Worm (Caenorhabditis elegans) whole organism, young adult: ENCODE measurements around the gene gem-1.

ENCODE experiments used
- C06A6.2 ChIP-seq: fragments of 200-800 bp; sonication (Bioruptor generic); conservative IDR thresholded peaks from 2 replicates; pipeline ENCODE4 v1.3.6; 2022; ENCODE audit warnings: missing genetic modification characterization, missing compliant biosample characterization
- Y95B8A.8 ChIP-seq: fragments of 200-800 bp; sonication (Bioruptor generic); IDR thresholded peaks from 2 replicates; pipeline ENCODE4 v1.3.6; 2022; ENCODE audit warnings: missing genetic modification reagents, missing genetic modification characterization, missing compliant biosample characterization
- lin-35 ChIP-seq, 3 experiments: fragments of 150-350 bp in 2 of 3; sonication (generic microtip) in 1 of 3; optimal IDR thresholded peaks; 2 replicates each; lab custom pipeline; 2014 to 2018; ENCODE audit warnings: missing biosample characterization in 3 of 3, missing genetic modification characterization in 3 of 3, missing genetic modification reagents in 3 of 3
- pha-4 ChIP-seq: fragments of 150-350 bp; sonication (generic microtip); optimal IDR thresholded peaks from 2 replicates; lab custom pipeline; 2014; ENCODE audit warnings: missing biosample characterization, missing genetic modification reagents, missing genetic modification characterization
- rpc-1 ChIP-seq, 2 experiments: fragments of 150-350 bp in 1 of 2; sonication (generic microtip) in 1 of 2; optimal IDR thresholded peaks; 2 replicates each; lab custom pipeline; 2014 to 2018; ENCODE audit warnings: missing biosample characterization in 1 of 2, missing genetic modification characterization in 1 of 2, missing genetic modification reagents in 1 of 2, missing genotype in 1 of 2
- tlf-1 ChIP-seq: fragments of 200-800 bp; sonication (Bioruptor generic); optimal IDR thresholded peaks from 2 replicates; lab custom pipeline; 2018; ENCODE audit warnings: mild to moderate bottlenecking, missing genetic modification characterization, missing compliant biosample characterization

ce11 chrX:13349230-13350122, 27.3 kb downstream of the gem-1 start:
- TF ChIP-seq tlf-1 (peak; percentile 39), lin-35 (GFP tag; optimal IDR thresholded peaks at IDR 0.05; lab: Kevin White, UChicago) (peak in 2 of 3 experiments; percentile 21 to 80), Y95B8A.8 (GFP tag; lab: Robert Waterston, UW) (no peak), pha-4 (tag; lab: Kevin White, UChicago) (no peak), C06A6.2 (0 out of 2 replicates have a peak, but pooled peaks have one; percentile 11), rpc-1 (optimal IDR thresholded peaks at IDR 0.05; lab: Kevin White, UChicago) (no peak), rpc-1 (tag; optimal IDR thresholded peaks at IDR 0.05; lab: Kevin White, UChicago) (no peak)
